Worm (Caenorhabditis elegans): Measurements from ENCODE around the gene fbxb-116.
"Not testable (repeated sequence)": the region's sequence is repeated elsewhere in the genome, so short reads cannot be mapped to it uniquely, and the experiment has no call there.

Gene fbxb-116

DNA sequence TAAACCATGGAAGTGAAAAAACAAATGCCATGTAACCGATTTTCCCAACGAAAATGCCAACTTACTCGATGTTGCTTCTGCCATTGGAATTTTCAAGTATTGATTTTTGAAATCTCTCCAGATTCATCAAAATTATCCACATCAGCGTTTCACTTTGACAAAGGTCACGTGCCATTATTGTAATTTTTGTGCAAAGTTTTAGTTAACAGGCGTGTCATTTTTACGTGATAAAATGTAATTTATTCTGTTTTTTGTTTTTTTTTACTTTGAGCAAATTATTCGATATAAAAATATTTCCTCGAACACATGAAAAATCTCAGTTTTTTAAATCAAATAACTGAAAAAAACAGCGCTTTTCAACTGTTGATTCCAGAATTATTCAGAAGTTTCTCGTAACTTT, 28.8 kb downstream of the fbxb-116 start, which contains the start of gene F21D9.2:
Gene F21D9.2, minus strand, starts transcription at position 101 of the 400 bp plus-strand sequence.
- TF ChIP-seq cey-2 (tag; optimal IDR thresholded peaks at IDR 0.05; ENCODE audit: borderline replicate concordance, insufficient read depth) (no peak), D1046.2 (GFP tag; IDR thresholded peaks at IDR 0.05) (no peak), vab-7 (GFP tag; IDR thresholded peaks at IDR 0.05) (no peak)

DNA sequence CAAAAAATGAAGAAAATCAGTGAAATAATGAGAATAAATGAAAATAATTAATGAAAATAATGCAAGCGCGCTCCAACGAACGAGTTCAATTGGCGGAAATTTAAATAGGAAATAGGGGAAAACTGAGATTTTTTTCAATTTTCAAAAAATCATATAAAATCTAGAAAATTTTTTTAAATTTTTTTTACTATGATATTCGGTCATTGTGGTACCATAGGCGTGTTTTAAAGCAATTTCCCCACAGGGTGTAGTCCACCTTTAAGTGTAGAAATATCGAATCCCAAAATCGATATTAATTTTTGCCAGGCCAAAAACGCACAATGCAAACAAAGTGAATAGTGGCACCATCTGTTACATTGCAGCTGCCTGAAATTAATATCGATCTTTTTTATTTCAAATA, 30.6 kb downstream of the fbxb-116 start, which contains the start of gene F21D9.1:
Gene F21D9.1, plus strand, starts transcription at position 301 of the 400 bp plus-strand sequence.
- not testable (repeated sequence) for TF ChIP-seq Y75B8A.6 (GFP tag; IDR thresholded peaks at IDR 0.05); pqm-1 (tag; optimal IDR thresholded peaks at IDR 0.05); nhr-25 (tag; optimal IDR thresholded peaks at IDR 0.05; ENCODE audit: borderline replicate concordance, insufficient read depth)

DNA sequence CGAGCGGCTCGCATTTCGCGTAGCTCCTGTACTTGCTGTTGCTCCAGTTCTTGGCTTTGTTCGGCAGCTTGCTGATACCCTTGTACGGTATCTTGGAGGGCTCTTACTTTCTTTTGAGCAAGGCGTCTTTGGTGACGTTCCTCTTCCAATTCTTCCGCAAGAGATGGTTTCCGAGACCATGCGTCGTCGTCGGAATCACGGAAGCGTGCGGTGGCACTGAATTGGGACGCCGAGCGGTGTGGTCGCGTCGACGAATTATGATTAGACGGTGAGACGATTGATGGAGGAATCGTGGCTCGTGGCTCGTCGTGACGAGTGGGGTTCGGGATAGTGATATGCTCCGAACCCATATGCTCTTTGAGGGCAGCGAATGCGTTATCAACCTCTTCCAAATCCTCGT, 42.8 kb downstream of the fbxb-116 start:
- TF ChIP-seq aha-1 (tag) = peak; percentile 65
- no peak for TF ChIP-seq mes-2 (tag; optimal IDR thresholded peaks at IDR 0.05; ENCODE audit: poor library complexity, severe bottlenecking)

DNA sequence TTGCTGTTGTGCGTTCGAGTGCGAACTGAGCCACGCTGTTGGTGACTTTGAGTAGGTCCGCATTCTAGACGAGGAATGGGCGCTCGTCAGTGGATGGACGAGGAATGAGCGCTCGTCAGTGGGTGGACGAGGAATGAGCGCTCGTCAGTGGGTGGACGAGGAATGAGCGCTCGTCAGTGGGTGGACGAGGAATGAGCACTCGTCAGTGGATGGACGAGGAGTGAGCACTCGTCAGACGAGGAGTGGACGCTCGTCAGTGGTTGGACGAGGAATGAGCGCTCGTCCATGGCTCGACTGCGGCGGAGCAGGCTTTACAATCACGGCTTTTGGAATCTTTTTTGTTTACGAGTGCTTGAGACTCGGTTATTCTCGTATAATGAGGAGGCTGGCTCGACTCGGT, 44.9 kb downstream of the fbxb-116 start:
- TF ChIP-seq set-16 (GFP tag; IDR thresholded peaks at IDR 0.05) = peak; percentile 81
- TF ChIP-seq rbr-2 (tag; optimal IDR thresholded peaks at IDR 0.05) = no peak

DNA sequence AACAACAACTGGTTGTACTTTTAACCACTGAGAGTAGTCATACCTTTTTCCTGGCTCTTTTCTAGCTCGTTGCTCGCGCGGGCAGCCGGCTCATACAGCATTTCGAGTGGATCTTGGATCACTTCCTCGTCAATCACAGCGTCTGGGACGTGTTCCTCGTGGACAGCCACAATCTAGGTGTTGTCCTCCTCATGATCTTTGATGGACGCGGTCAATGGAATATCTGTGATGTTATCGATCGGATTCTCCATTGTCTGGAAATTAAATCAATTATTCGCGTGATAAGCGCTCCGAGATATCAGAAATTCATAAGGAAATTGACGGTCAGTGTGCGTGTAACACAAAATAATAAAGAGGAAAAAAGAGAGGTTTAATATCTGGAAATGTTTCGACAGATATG, 46.3 kb downstream of the fbxb-116 start, which contains the start of gene F21D9.8:
Gene F21D9.8, minus strand, starts transcription at position 101 of the 400 bp plus-strand sequence.
- TF ChIP-seq egl-27 (tag; optimal IDR thresholded peaks at IDR 0.05) = no peak
- TF ChIP-seq hlh-30 (tag; optimal IDR thresholded peaks at IDR 0.05; ENCODE audit: insufficient read depth) = no peak
- TF ChIP-seq nhr-237 (tag; optimal IDR thresholded peaks at IDR 0.05) = no peak
- TF ChIP-seq daf-16 (GFP tag; optimal IDR thresholded peaks at IDR 0.05) = no peak
- TF ChIP-seq daf-16 (tag; optimal IDR thresholded peaks at IDR 0.05) = no peak
- no peak for TF ChIP-seq Y5F2A.4 (GFP tag; optimal IDR thresholded peaks at IDR 0.05)
- no peak for TF ChIP-seq mes-2 (tag; optimal IDR thresholded peaks at IDR 0.05; ENCODE audit: poor library complexity, severe bottlenecking)
- TF ChIP-seq ceh-28 (tag; optimal IDR thresholded peaks at IDR 0.05) = no peak
- TF ChIP-seq dpl-1 (GFP tag; optimal IDR thresholded peaks at IDR 0.05) = no peak
- TF ChIP-seq ceh-82 (tag; optimal IDR thresholded peaks at IDR 0.05) = no peak
- TF ChIP-seq arid-1 (GFP tag; conservative IDR thresholded peaks at IDR 0.05) = no peak
- no peak for TF ChIP-seq lin-13 (GFP tag; optimal IDR thresholded peaks at IDR 0.05)
- no peak for TF ChIP-seq nhr-10 (tag; optimal IDR thresholded peaks at IDR 0.05)
- no peak for TF ChIP-seq unc-130 (GFP tag; optimal IDR thresholded peaks at IDR 0.05)
- no peak for TF ChIP-seq ZK546.5 (tag; optimal IDR thresholded peaks at IDR 0.05)
- TF ChIP-seq hlh-11 (tag; optimal IDR thresholded peaks at IDR 0.05) = no peak
- TF ChIP-seq nhr-11 (tag; optimal IDR thresholded peaks at IDR 0.05) = no peak
- TF ChIP-seq lin-38 (GFP tag; IDR thresholded peaks at IDR 0.05) = no peak
- no peak for TF ChIP-seq ces-1 (GFP tag; optimal IDR thresholded peaks at IDR 0.05)

DNA sequence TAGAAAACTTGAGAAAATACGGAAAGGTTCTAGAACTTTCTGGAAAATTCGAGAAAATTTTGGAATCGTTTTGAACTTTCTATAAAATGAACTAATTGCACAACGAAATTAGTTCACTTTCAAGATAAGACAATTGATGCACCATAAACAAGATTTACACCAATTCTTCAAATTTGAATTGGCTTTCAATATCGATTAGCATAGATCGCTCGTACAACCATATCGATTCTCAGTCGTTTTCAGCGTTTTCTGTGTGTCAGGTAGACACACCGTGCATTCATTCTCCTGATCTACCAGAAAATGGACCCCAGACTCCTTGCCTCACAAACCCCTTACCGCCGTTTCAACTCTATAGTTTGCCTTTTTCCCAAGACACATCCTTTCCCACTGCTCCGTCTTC, 48.7 kb downstream of the fbxb-116 start, which contains the start of gene fbxb-117:
Gene fbxb-117, plus strand, starts transcription at position 301 of the 400 bp plus-strand sequence.
- TF ChIP-seq aha-1 (tag) (peak; percentile 75), aly-2 (tag; optimal IDR thresholded peaks at IDR 0.05) (no peak), lin-13 (GFP tag; optimal IDR thresholded peaks at IDR 0.05) (no peak), zfp-2 (tag; optimal IDR thresholded peaks at IDR 0.05) (no peak), vab-7 (GFP tag; IDR thresholded peaks at IDR 0.05) (no peak)
